Fruit fly (Drosophila melanogaster) whole organism, embryonic: ENCODE results near the gene PEK.

Experiments
- Abd-B ChIP-seq: fragments of 200-800 bp; sonication (Bioruptor generic); optimal IDR thresholded peaks from 2 replicates; lab custom pipeline; 2018; ENCODE audit warnings: missing biosample characterization, mild to moderate bottlenecking, missing genetic modification characterization, moderate library complexity
- Ada2b ChIP-seq: fragments of 200-800 bp; sonication (Bioruptor generic); IDR thresholded peaks from 2 replicates; pipeline ENCODE4 v1.3.6; 2022; ENCODE audit warnings: missing biosample characterization, missing genetic modification characterization
- Atf-2 ChIP-seq: fragments of 200-800 bp; sonication (Bioruptor generic); optimal IDR thresholded peaks from 2 replicates; lab custom pipeline; 2016; ENCODE audit warnings: missing biosample characterization, missing genetic modification characterization
- Atf6 ChIP-seq: fragments of 200-800 bp; sonication (Bioruptor generic); IDR thresholded peaks from 2 replicates; pipeline ENCODE4 v1.3.6; 2022; ENCODE audit warnings: missing biosample characterization, missing genetic modification characterization
- B-H2 ChIP-seq: fragments of 200-800 bp; sonication (Bioruptor generic); optimal IDR thresholded peaks from 2 replicates; lab custom pipeline; 2018; ENCODE audit warnings: missing biosample characterization, mild to moderate bottlenecking, missing genetic modification characterization
- C15 ChIP-seq: fragments of 200-800 bp; sonication (Bioruptor generic); IDR thresholded peaks from 3 replicates; pipeline ENCODE4 v1.3.6; 2022; ENCODE audit warnings: missing biosample characterization, missing genetic modification characterization
- CG10147 ChIP-seq: fragments of 200-800 bp; sonication (Bioruptor generic); optimal IDR thresholded peaks from 2 replicates; lab custom pipeline; 2019; ENCODE audit warnings: missing biosample characterization, mild to moderate bottlenecking, missing genetic modification characterization, moderate library complexity
- CG10267 ChIP-seq: fragments of 200-800 bp; sonication (Bioruptor generic); optimal IDR thresholded peaks from 2 replicates; lab custom pipeline; 2018; ENCODE audit warnings: missing biosample characterization, mild to moderate bottlenecking, missing genetic modification characterization, moderate library complexity
- CG10366 ChIP-seq: fragments of 200-800 bp; sonication (Bioruptor generic); IDR thresholded peaks from 2 replicates; pipeline ENCODE4 v1.3.6; 2022; ENCODE audit warnings: missing biosample characterization, missing genetic modification characterization
- CG11695 ChIP-seq: fragments of 200-800 bp; sonication (Bioruptor generic); IDR thresholded peaks from 3 replicates; pipeline ENCODE4 v1.3.6; 2022; ENCODE audit warnings: missing biosample characterization, missing genetic modification characterization
- CG11723 ChIP-seq: fragments of 200-800 bp; sonication (Bioruptor generic); optimal IDR thresholded peaks from 2 replicates; lab custom pipeline; 2017; ENCODE audit warnings: missing biosample characterization, mild to moderate bottlenecking, missing genetic modification characterization
- CG12071 ChIP-seq: fragments of 200-800 bp; sonication (Bioruptor generic); optimal IDR thresholded peaks from 3 replicates; lab custom pipeline; 2018; ENCODE audit warnings: missing biosample characterization, mild to moderate bottlenecking, missing genetic modification characterization
- CG13287 ChIP-seq: fragments of 200-800 bp; sonication (Bioruptor generic); IDR thresholded peaks from 2 replicates; pipeline ENCODE4 v1.3.6; 2022; ENCODE audit warnings: missing biosample characterization, missing genetic modification characterization; ENCODE audit not compliant: partially characterized antibody
- CG1647 ChIP-seq: fragments of 200-800 bp; sonication (Bioruptor generic); optimal IDR thresholded peaks from 3 replicates; lab custom pipeline; 2016; ENCODE audit warnings: missing biosample characterization, missing genetic modification characterization
- CG17328 ChIP-seq: fragments of 200-800 bp; sonication (Bioruptor generic); IDR thresholded peaks from 2 replicates; pipeline ENCODE4 v1.3.6; 2022; ENCODE audit warnings: missing biosample characterization, missing genetic modification characterization
- CG17568 ChIP-seq: fragments of 200-800 bp; sonication (Bioruptor generic); optimal IDR thresholded peaks from 2 replicates; lab custom pipeline; 2018; ENCODE audit warnings: missing biosample characterization, mild to moderate bottlenecking, missing genetic modification characterization, moderate library complexity
- CG2889 ChIP-seq: fragments of 200-800 bp; sonication (Bioruptor generic); IDR thresholded peaks from 3 replicates; pipeline ENCODE4 v1.3.6; 2022; ENCODE audit warnings: missing biosample characterization, missing genetic modification characterization
- CG31388 ChIP-seq: fragments of 200-800 bp; sonication (Bioruptor generic); optimal IDR thresholded peaks from 2 replicates; lab custom pipeline; 2016; ENCODE audit warnings: missing biosample characterization, missing genetic modification characterization
- CG33557 ChIP-seq: fragments of 200-800 bp; sonication (Bioruptor generic); optimal IDR thresholded peaks from 2 replicates; lab custom pipeline; 2019; ENCODE audit warnings: missing biosample characterization, mild to moderate bottlenecking, missing genetic modification characterization, moderate library complexity
- CG3847 ChIP-seq: fragments of 200-800 bp; sonication (Bioruptor generic); IDR thresholded peaks from 2 replicates; pipeline ENCODE4 v1.3.6; 2022; ENCODE audit warnings: missing biosample characterization, missing genetic modification characterization
- CG7271 ChIP-seq: fragments of 200-800 bp; sonication (Bioruptor generic); optimal IDR thresholded peaks from 2 replicates; lab custom pipeline; 2018; ENCODE audit warnings: missing biosample characterization, mild to moderate bottlenecking, missing genetic modification characterization, moderate library complexity
- CG7987 ChIP-seq: fragments of 200-800 bp; sonication (Bioruptor generic); optimal IDR thresholded peaks from 2 replicates; lab custom pipeline; 2018; ENCODE audit warnings: missing biosample characterization, mild to moderate bottlenecking, missing genetic modification characterization, moderate library complexity
- CG9609 ChIP-seq: fragments of 200-800 bp; sonication (Bioruptor generic); optimal IDR thresholded peaks from 3 replicates; lab custom pipeline; 2016; ENCODE audit warnings: missing biosample characterization, missing genetic modification characterization
- CG9932 ChIP-seq: fragments of 200-800 bp; sonication (Bioruptor generic); IDR thresholded peaks from 2 replicates; pipeline ENCODE4 v1.3.6; 2022; ENCODE audit warnings: missing biosample characterization, missing genetic modification characterization
- D19A ChIP-seq: fragments of 200-800 bp; optimal IDR thresholded peaks from 3 replicates; lab custom pipeline; 2019; ENCODE audit warnings: missing biosample characterization, mild to moderate bottlenecking, missing genetic modification characterization, moderate library complexity
- Dbx ChIP-seq: fragments of 200-800 bp; sonication (Bioruptor generic); IDR thresholded peaks from 3 replicates; pipeline ENCODE4 v1.3.6; 2022; ENCODE audit warnings: missing biosample characterization, missing genetic modification characterization
- ERR ChIP-seq: fragments of 200-800 bp; sonication (Bioruptor generic); optimal IDR thresholded peaks from 2 replicates; lab custom pipeline; 2016; ENCODE audit warnings: missing biosample characterization, missing genetic modification characterization
- GATAe ChIP-seq: fragments of 200-800 bp; sonication (Bioruptor generic); conservative IDR thresholded peaks from 2 replicates; pipeline ENCODE4 v1.3.6; 2022; ENCODE audit warnings: missing biosample characterization, missing genetic modification characterization
- H2.0 ChIP-seq: fragments of 200-800 bp; sonication (Bioruptor generic); IDR thresholded peaks from 2 replicates; pipeline ENCODE4 v1.3.6; 2022; ENCODE audit warnings: missing biosample characterization, missing genetic modification characterization
- HLH3B ChIP-seq: fragments of 200-800 bp; sonication (Bioruptor generic); IDR thresholded peaks from 2 replicates; pipeline ENCODE4 v1.3.6; 2022; ENCODE audit warnings: missing biosample characterization, missing genetic modification characterization
- HmgZ ChIP-seq: fragments of 200-800 bp; sonication (Bioruptor generic); optimal IDR thresholded peaks from 2 replicates; lab custom pipeline; 2018; ENCODE audit warnings: missing biosample characterization, mild to moderate bottlenecking, missing genetic modification characterization
- NFAT ChIP-seq: fragments of 200-800 bp; sonication (Bioruptor generic); IDR thresholded peaks from 2 replicates; pipeline ENCODE4 v1.3.6; 2022; ENCODE audit warnings: missing biosample characterization, missing genetic modification characterization
- Nf-YB ChIP-seq: fragments of 200-800 bp; sonication (Bioruptor generic); optimal IDR thresholded peaks from 3 replicates; lab custom pipeline; 2019; ENCODE audit warnings: missing biosample characterization, mild to moderate bottlenecking, missing genetic modification characterization, moderate library complexity
- NfI ChIP-seq: fragments of 200-800 bp; sonication (Bioruptor generic); optimal IDR thresholded peaks from 3 replicates; lab custom pipeline; 2018; ENCODE audit warnings: missing biosample characterization, mild to moderate bottlenecking, missing genetic modification characterization, moderate library complexity
- Ptx1 ChIP-seq: fragments of 200-800 bp; sonication (Bioruptor generic); IDR thresholded peaks from 2 replicates; pipeline ENCODE4 v1.3.6; 2022; ENCODE audit warnings: missing biosample characterization, missing genetic modification characterization
- Taf1 ChIP-seq: fragments of 200-800 bp; sonication (Bioruptor generic); IDR thresholded peaks from 2 replicates; pipeline ENCODE4 v1.3.6; 2022; ENCODE audit warnings: missing biosample characterization, missing genetic modification characterization
- abd-A ChIP-seq: fragments of 200-800 bp; sonication (Bioruptor generic); optimal IDR thresholded peaks from 3 replicates; lab custom pipeline; 2019; ENCODE audit warnings: missing biosample characterization, mild to moderate bottlenecking, missing genetic modification characterization, moderate library complexity
- ac ChIP-seq: fragments of 200-800 bp; sonication (Bioruptor generic); optimal IDR thresholded peaks from 3 replicates; lab custom pipeline; 2017; ENCODE audit warnings: missing biosample characterization, mild to moderate bottlenecking, missing genetic modification characterization
- btn ChIP-seq: fragments of 200-800 bp; sonication (Bioruptor generic); optimal IDR thresholded peaks from 2 replicates; lab custom pipeline; 2016; ENCODE audit warnings: missing biosample characterization, missing genetic modification characterization
- corto ChIP-seq: fragments of 200-800 bp; sonication (Bioruptor generic); optimal IDR thresholded peaks from 2 replicates; lab custom pipeline; 2016; ENCODE audit warnings: missing biosample characterization, mild to moderate bottlenecking, missing genetic modification characterization, moderate library complexity
- dati ChIP-seq: fragments of 200-800 bp; sonication (Bioruptor generic); IDR thresholded peaks from 2 replicates; pipeline ENCODE4 v1.3.6; 2022; ENCODE audit warnings: missing biosample characterization, missing genetic modification characterization
- dmrt99B ChIP-seq: fragments of 200-800 bp; sonication (Bioruptor generic); optimal IDR thresholded peaks from 2 replicates; lab custom pipeline; 2018; ENCODE audit warnings: missing biosample characterization, mild to moderate bottlenecking, missing genetic modification characterization, moderate library complexity
- fd96Cb ChIP-seq: fragments of 200-800 bp; sonication (Bioruptor generic); optimal IDR thresholded peaks from 2 replicates; lab custom pipeline; 2018; ENCODE audit warnings: missing biosample characterization, mild to moderate bottlenecking, missing genetic modification characterization, moderate library complexity
- lbe ChIP-seq: fragments of 200-800 bp; sonication (Bioruptor generic); optimal IDR thresholded peaks from 2 replicates; lab custom pipeline; 2016; ENCODE audit warnings: missing biosample characterization, mild to moderate bottlenecking, missing genetic modification characterization
- pb ChIP-seq: fragments of 200-800 bp; sonication (Bioruptor generic); optimal IDR thresholded peaks from 3 replicates; lab custom pipeline; 2016; ENCODE audit warnings: missing biosample characterization, missing genetic modification characterization
- pita ChIP-seq: fragments of 200-800 bp; sonication (Bioruptor generic); optimal IDR thresholded peaks from 2 replicates; lab custom pipeline; 2017; ENCODE audit warnings: missing biosample characterization, mild to moderate bottlenecking, missing genetic modification characterization
- pum ChIP-seq: fragments of 200-800 bp; sonication (Bioruptor generic); optimal IDR thresholded peaks from 2 replicates; lab custom pipeline; 2016; ENCODE audit warnings: missing biosample characterization, missing genetic modification characterization
- rib ChIP-seq: fragments of 200-800 bp; sonication (Bioruptor generic); IDR thresholded peaks from 2 replicates; pipeline ENCODE4 v1.3.6; 2022; ENCODE audit warnings: missing biosample characterization, missing genetic modification characterization
- ro ChIP-seq: fragments of 200-800 bp; sonication (Bioruptor generic); IDR thresholded peaks from 2 replicates; pipeline ENCODE4 v1.3.6; 2022; ENCODE audit warnings: missing biosample characterization, missing genetic modification characterization
- schlank ChIP-seq: fragments of 200-800 bp; sonication (Bioruptor generic); optimal IDR thresholded peaks from 2 replicates; lab custom pipeline; 2018; ENCODE audit warnings: missing biosample characterization, mild to moderate bottlenecking, missing genetic modification characterization
- toy ChIP-seq: fragments of 200-800 bp; sonication (Bioruptor generic); IDR thresholded peaks from 2 replicates; pipeline ENCODE4 v1.3.6; 2022; ENCODE audit warnings: missing biosample characterization, missing genetic modification characterization
- trh ChIP-seq: fragments of 200-800 bp; sonication (Bioruptor generic); optimal IDR thresholded peaks from 2 replicates; lab custom pipeline; 2016; ENCODE audit warnings: missing biosample characterization, missing genetic modification characterization

PEK gene

dm6 chr3R:5474551-5474950, 10.0 kb upstream of the PEK start, which contains the start of the genes CG45100, HDAC3 and Hcs (continued):
- TF ChIP-seq CG10267 (peak; percentile 72), CG10366 (GFP tag; lab: Robert Waterston, UW) (peak; percentile 36; the same call in 1 of the 2 replicates), NFAT (GFP tag; lab: Robert Waterston, UW) (peak; percentile 56; the same call in 1 of the 2 replicates), ro (GFP tag; lab: Robert Waterston, UW) (no peak), CG7271 (no peak), CG13287 (GFP tag; lab: Robert Waterston, UW) (peak; percentile 90), CG1647 (GFP tag; lab: Kevin White, UChicago) (no peak), CG17328 (GFP tag; lab: Robert Waterston, UW) (no peak), trh (GFP tag; lab: Kevin White, UChicago) (no peak), B-H2 (GFP tag; lab: Kevin White, UChicago) (no peak), corto (GFP tag; lab: Kevin White, UChicago) (no peak), H2.0 (GFP tag; lab: Robert Waterston, UW) (no peak), Atf6 (GFP tag; lab: Robert Waterston, UW) (no peak), ac (GFP tag; lab: Kevin White, UChicago) (no peak), HLH3B (GFP tag; lab: Robert Waterston, UW) (no peak), GATAe (GFP tag; lab: Robert Waterston, UW) (0 out of 2 replicates have a peak, but pooled peaks have one; percentile 34), pita (no peak), pb (no peak), dati (GFP tag; lab: Robert Waterston, UW) (no peak), CG12071 (no peak), CG3847 (GFP tag; lab: Robert Waterston, UW) (peak; percentile 50; the same call in 1 of the 2 replicates), schlank (tag; lab: Kevin White, UChicago) (no peak), btn (no peak), pum (GFP tag; lab: Kevin White, UChicago) (peak; percentile 64), CG9609 (peak; percentile 44), Taf1 (GFP tag; lab: Robert Waterston, UW) (no peak), dmrt99B (tag; lab: Kevin White, UChicago) (no peak), Ada2b (no peak), Ptx1 (GFP tag; lab: Robert Waterston, UW) (peak; percentile 48; the same call in 1 of the 2 replicates), CG2889 (GFP tag; lab: Robert Waterston, UW) (no peak), Atf-2 (GFP tag; lab: Kevin White, UChicago) (peak; percentile 13), Abd-B (GFP tag; lab: Kevin White, UChicago) (peak; percentile 75), rib (GFP tag; lab: Robert Waterston, UW) (0 out of 2 replicates have a peak, but pooled peaks have one; percentile 41), CG10147 (GFP tag; lab: Kevin White, UChicago) (no peak), Nf-YB (GFP tag; lab: Kevin White, UChicago) (no peak), abd-A (no peak), CG7987 (no peak), CG11695 (GFP tag; lab: Robert Waterston, UW) (no peak), D19A (tag; lab: Kevin White, UChicago) (no peak), CG9932 (GFP tag; lab: Robert Waterston, UW) (peak; percentile 86), Dbx (peak; percentile 69), fd96Cb (no peak), CG33557 (GFP tag; lab: Kevin White, UChicago) (peak; percentile 16), CG11723 (no peak), CG31388 (GFP tag; lab: Kevin White, UChicago) (no peak), C15 (no peak), toy (GFP tag; lab: Robert Waterston, UW) (no peak), lbe (GFP tag; lab: Kevin White, UChicago) (no peak), NfI (GFP tag; lab: Kevin White, UChicago) (no peak), ERR (GFP tag; lab: Kevin White, UChicago) (peak; percentile 11), HmgZ (tag; lab: Kevin White, UChicago) (peak; percentile 39), CG17568 (no peak)
